Worm (Caenorhabditis elegans): Measurements from ENCODE around the gene clec-158.

The clec-158 gene

ce11 chrIII:6819322-6819901 lies 40.0 kb downstream of the clec-158 start, which contains the start of gene F28F5.6:
TSS of gene F28F5.6 (minus strand) at chrIII:6819372.
- TF ChIP-seq mxl-2 (GFP tag; conservative IDR thresholded peaks at IDR 0.05), result no peak
- no peak for TF ChIP-seq dmd-9 (GFP tag; IDR thresholded peaks at IDR 0.05)
- TF ChIP-seq arid-1 (GFP tag; conservative IDR thresholded peaks at IDR 0.05), result no peak
- no peak for TF ChIP-seq F10B5.3 (tag; optimal IDR thresholded peaks at IDR 0.05)
- no peak for TF ChIP-seq daf-16 (GFP tag; optimal IDR thresholded peaks at IDR 0.05)
- peak; percentile 83 for TF ChIP-seq daf-16 (tag; optimal IDR thresholded peaks at IDR 0.05)
- peak; percentile 38 for TF ChIP-seq mes-2 (tag; optimal IDR thresholded peaks at IDR 0.05; ENCODE audit: poor library complexity, severe bottlenecking)
- TF ChIP-seq ces-1 (GFP tag; optimal IDR thresholded peaks at IDR 0.05), result no peak
- peak; percentile 63 for TF ChIP-seq dmd-6 (GFP tag; IDR thresholded peaks at IDR 0.05)
- TF ChIP-seq aha-1 (tag), result no peak
- no peak for TF ChIP-seq madf-9 (GFP tag; conservative IDR thresholded peaks at IDR 0.05)
- peak; percentile 83 for TF ChIP-seq php-3 (GFP tag; IDR thresholded peaks at IDR 0.05)
- no peak for TF ChIP-seq aly-2 (tag; optimal IDR thresholded peaks at IDR 0.05)
- no peak for TF ChIP-seq Y48G9A.11 (GFP tag; IDR thresholded peaks at IDR 0.05)
- TF ChIP-seq set-16 (GFP tag; IDR thresholded peaks at IDR 0.05), result no peak
- TF ChIP-seq lin-13 (GFP tag; optimal IDR thresholded peaks at IDR 0.05), result no peak
- TF ChIP-seq lin-1 (GFP tag; IDR thresholded peaks at IDR 0.05), result no peak
- TF ChIP-seq ceh-62 (tag; optimal IDR thresholded peaks at IDR 0.05), result no peak
- no peak for TF ChIP-seq F49E8.2 (tag; optimal IDR thresholded peaks at IDR 0.05; ENCODE audit: borderline replicate concordance)
- no peak for TF ChIP-seq duxl-1 (tag; optimal IDR thresholded peaks at IDR 0.05; ENCODE audit: poor library complexity)
- TF ChIP-seq pha-4 (GFP tag; IDR thresholded peaks at IDR 0.05), result no peak
- TF ChIP-seq pha-4 (tag; optimal IDR thresholded peaks at IDR 0.05), result no peak
- TF ChIP-seq mdl-1 (tag; optimal IDR thresholded peaks at IDR 0.05), result peak in 1 of 2 experiments; percentile 50
- TF ChIP-seq dpl-1 (GFP tag; optimal IDR thresholded peaks at IDR 0.05), result no peak
- no peak for TF ChIP-seq ama-1 (optimal IDR thresholded peaks at IDR 0.05)
- TF ChIP-seq egl-43 (GFP tag; IDR thresholded peaks at IDR 0.05), result no peak
- no peak for TF ChIP-seq lin-39 (tag; optimal IDR thresholded peaks at IDR 0.05)
- 0 out of 2 replicates have a peak, but pooled peaks have one; percentile 45 for TF ChIP-seq ceh-20 (GFP tag; IDR thresholded peaks at IDR 0.05)
- no peak for TF ChIP-seq ceh-32 (tag; optimal IDR thresholded peaks at IDR 0.05; ENCODE audit: poor library complexity)
- TF ChIP-seq nhr-41 (GFP tag; IDR thresholded peaks at IDR 0.05), result no peak
- no peak for TF ChIP-seq F44E2.7 (GFP tag; IDR thresholded peaks at IDR 0.05)
- TF ChIP-seq nhr-77 (tag; optimal IDR thresholded peaks at IDR 0.05), result peak; percentile 20
- peak; percentile 89 for TF ChIP-seq pqm-1 (tag; optimal IDR thresholded peaks at IDR 0.05)
- peak; percentile 8 for TF ChIP-seq mxl-3 (GFP tag; optimal IDR thresholded peaks at IDR 0.05)
- TF ChIP-seq dve-1 (tag; optimal IDR thresholded peaks at IDR 0.05; ENCODE audit: insufficient read depth), result peak; percentile 73
- TF ChIP-seq mdt-29 (GFP tag; IDR thresholded peaks at IDR 0.05), result no peak
- TF ChIP-seq ctbp-1 (GFP tag; IDR thresholded peaks at IDR 0.05), result no peak
- TF ChIP-seq nhr-102 (tag; optimal IDR thresholded peaks at IDR 0.05), result no peak
- TF ChIP-seq Y105C5A.15 (GFP tag; IDR thresholded peaks at IDR 0.05), result no peak
- no peak for TF ChIP-seq ZK337.2 (GFP tag; IDR thresholded peaks at IDR 0.05)
- TF ChIP-seq snpc-4 (tag; optimal IDR thresholded peaks at IDR 0.05), result no peak
- no peak for TF ChIP-seq fos-1 (tag; optimal IDR thresholded peaks at IDR 0.05)
- TF ChIP-seq zip-2 (tag; optimal IDR thresholded peaks at IDR 0.05), result no peak
- no peak for TF ChIP-seq F26F4.8 (GFP tag; conservative IDR thresholded peaks at IDR 0.05)
- no peak for TF ChIP-seq hif-1 (tag; optimal IDR thresholded peaks at IDR 0.05)
- no peak for TF ChIP-seq cey-2 (tag; optimal IDR thresholded peaks at IDR 0.05; ENCODE audit: borderline replicate concordance, insufficient read depth)
- TF ChIP-seq nhr-28 (tag; optimal IDR thresholded peaks at IDR 0.05), result peak; percentile 68
- no peak for TF ChIP-seq spr-3 (GFP tag; optimal IDR thresholded peaks at IDR 0.05)
- no peak for TF ChIP-seq nhr-25 (tag; optimal IDR thresholded peaks at IDR 0.05; ENCODE audit: borderline replicate concordance, insufficient read depth)
- TF ChIP-seq hlh-30 (tag; optimal IDR thresholded peaks at IDR 0.05; ENCODE audit: insufficient read depth), result peak; percentile 11

All from whole organism, L4 larva.